Fruit fly (Drosophila melanogaster): ENCODE results near the gene Setd3.

The Setd3 gene

dm6 chrX:6969364-6970137 is 1.0 kb upstream of the Setd3 start, which contains the start of gene CG4586 (continued):
- TF ChIP-seq exex (tag; optimal IDR thresholded peaks at IDR 0.05): peak; percentile 84
- TF ChIP-seq Elba2 (GFP tag; optimal IDR thresholded peaks at IDR 0.05): peak; percentile 56
- peak; percentile 84 for TF ChIP-seq sug (tag; optimal IDR thresholded peaks at IDR 0.05)
- peak; percentile 95 for TF ChIP-seq gcm2 (GFP tag; optimal IDR thresholded peaks at IDR 0.05)
- peak; percentile 91 for TF ChIP-seq CG12104 (GFP tag; optimal IDR thresholded peaks at IDR 0.05)
- TF ChIP-seq Taf1 (GFP tag; IDR thresholded peaks at IDR 0.05): peak; percentile 82
- TF ChIP-seq CG14014 (GFP tag; IDR thresholded peaks at IDR 0.05): peak; percentile 94
- peak; percentile 96 for TF ChIP-seq lilli (GFP tag; optimal IDR thresholded peaks at IDR 0.05)
- peak; percentile 64; the same call in 1 of the 2 replicates for TF ChIP-seq CkIIα-i1 (GFP tag; IDR thresholded peaks at IDR 0.05)
- peak; percentile 90 for TF ChIP-seq ttk (GFP tag; IDR thresholded peaks at IDR 0.05)
- TF ChIP-seq Trl (optimal IDR thresholded peaks at IDR 0.05): no peak
- TF ChIP-seq Trl (GFP tag; optimal IDR thresholded peaks at IDR 0.05): peak; percentile 94
- peak; percentile 72 for TF ChIP-seq grn (GFP tag; optimal IDR thresholded peaks at IDR 0.05)
- TF ChIP-seq CG5953 (GFP tag; IDR thresholded peaks at IDR 0.05): peak; percentile 94
- peak; percentile 92 for TF ChIP-seq gce (GFP tag; IDR thresholded peaks at IDR 0.05)
- peak; percentile 97 for TF ChIP-seq nau (GFP tag; optimal IDR thresholded peaks at IDR 0.05)
- TF ChIP-seq bcd (GFP tag; optimal IDR thresholded peaks at IDR 0.05): peak; percentile 94
- peak; percentile 86 for TF ChIP-seq CG9437 (GFP tag; optimal IDR thresholded peaks at IDR 0.05)
- peak; percentile 83 for TF ChIP-seq CG14710 (tag; optimal IDR thresholded peaks at IDR 0.05)
- TF ChIP-seq Ada2b (GFP tag; IDR thresholded peaks at IDR 0.05): peak; percentile 96
- no peak for TF ChIP-seq sc (optimal IDR thresholded peaks at IDR 0.05)
- peak; percentile 81 for TF ChIP-seq sc (GFP tag; optimal IDR thresholded peaks at IDR 0.05)
- peak; percentile 88 for TF ChIP-seq CG9932 (GFP tag; IDR thresholded peaks at IDR 0.05)
- peak; percentile 99 for TF ChIP-seq nom (GFP tag; optimal IDR thresholded peaks at IDR 0.05)
- no peak for TF ChIP-seq CG13287 (GFP tag; IDR thresholded peaks at IDR 0.05; ENCODE audit: partially characterized antibody)
- TF ChIP-seq Max (GFP tag; optimal IDR thresholded peaks at IDR 0.05): peak; percentile 95
- peak; percentile 95 for TF ChIP-seq ind (GFP tag; optimal IDR thresholded peaks at IDR 0.05)
- TF ChIP-seq CG14965 (GFP tag; optimal IDR thresholded peaks at IDR 0.05; ENCODE audit: borderline replicate concordance): peak; percentile 85
- peak; percentile 91 for TF ChIP-seq Chrac-16 (GFP tag; optimal IDR thresholded peaks at IDR 0.05)
- TF ChIP-seq abd-A (tag; optimal IDR thresholded peaks at IDR 0.05): peak; percentile 46
- peak; percentile 96 for TF ChIP-seq mirr (GFP tag; optimal IDR thresholded peaks at IDR 0.05)
- peak; percentile 71 for TF ChIP-seq dmrt11E (tag; optimal IDR thresholded peaks at IDR 0.05)
- peak; percentile 89 for TF ChIP-seq D19B (GFP tag; optimal IDR thresholded peaks at IDR 0.05)
- peak; percentile 98 for TF ChIP-seq CG12219 (GFP tag; optimal IDR thresholded peaks at IDR 0.05)
- peak; percentile 85 for TF ChIP-seq CG15601 (tag; optimal IDR thresholded peaks at IDR 0.05)
- TF ChIP-seq NFAT (GFP tag; IDR thresholded peaks at IDR 0.05): peak; percentile 91
- TF ChIP-seq CG10959 (GFP tag; IDR thresholded peaks at IDR 0.05): peak; percentile 75
- peak; percentile 87 for TF ChIP-seq Sox100B (GFP tag; optimal IDR thresholded peaks at IDR 0.05)
- peak; percentile 90 for TF ChIP-seq ase (GFP tag; IDR thresholded peaks at IDR 0.05)
- TF ChIP-seq pan (optimal IDR thresholded peaks at IDR 0.05): no peak
- TF ChIP-seq pan (GFP tag; optimal IDR thresholded peaks at IDR 0.05 in 1 of 2, IDR thresholded peaks at IDR 0.05 in 1 of 2): peak in 1 of 2 experiments; percentile 97
- TF ChIP-seq E2f1 (GFP tag; IDR thresholded peaks at IDR 0.05): peak; percentile 92
- peak; percentile 97 for TF ChIP-seq CrebB (tag; optimal IDR thresholded peaks at IDR 0.05)
- TF ChIP-seq wdn (GFP tag; IDR thresholded peaks at IDR 0.05): peak; percentile 93
- TF ChIP-seq CG17612 (GFP tag; IDR thresholded peaks at IDR 0.05): peak; percentile 82
- TF ChIP-seq pita (GFP tag; optimal IDR thresholded peaks at IDR 0.05): no peak
- TF ChIP-seq ac (GFP tag; optimal IDR thresholded peaks at IDR 0.05): peak; percentile 66
- peak; percentile 92 for TF ChIP-seq ap (GFP tag; IDR thresholded peaks at IDR 0.05)
- peak; percentile 90 for TF ChIP-seq CG10462 (GFP tag; optimal IDR thresholded peaks at IDR 0.05)
- peak; percentile 84; the same call in 2 of the 3 replicates for TF ChIP-seq CG2199 (GFP tag; IDR thresholded peaks at IDR 0.05)
